Fruit fly (Drosophila melanogaster) whole organism, embryonic: ENCODE results near the gene Hs2st.

ENCODE experiments used
- Asciz ChIP-seq: fragments of 200-800 bp; sonication (Bioruptor generic); optimal IDR thresholded peaks from 2 replicates; lab custom pipeline; 2017; ENCODE audit warnings: missing biosample characterization, mild to moderate bottlenecking, missing genetic modification characterization, missing genetic modification reagents
- Atf6 ChIP-seq: fragments of 200-800 bp; sonication (Bioruptor generic); IDR thresholded peaks from 2 replicates; pipeline ENCODE4 v1.3.6; 2022; ENCODE audit warnings: missing biosample characterization, missing genetic modification characterization
- Bteb2 ChIP-seq: fragments of 200-800 bp; sonication (Bioruptor generic); optimal IDR thresholded peaks from 2 replicates; lab custom pipeline; 2016; ENCODE audit warnings: missing biosample characterization, missing genetic modification characterization
- CG10267 ChIP-seq: fragments of 200-800 bp; sonication (Bioruptor generic); optimal IDR thresholded peaks from 2 replicates; lab custom pipeline; 2018; ENCODE audit warnings: missing biosample characterization, mild to moderate bottlenecking, missing genetic modification characterization, moderate library complexity
- CG12942 ChIP-seq: fragments of 200-800 bp; sonication (Bioruptor generic); optimal IDR thresholded peaks from 3 replicates; lab custom pipeline; 2016; ENCODE audit warnings: missing biosample characterization, missing genetic modification characterization
- CG13123 ChIP-seq: fragments of 200-800 bp; sonication (Bioruptor generic); optimal IDR thresholded peaks from 2 replicates; lab custom pipeline; 2016; ENCODE audit warnings: missing biosample characterization, missing genetic modification characterization
- CG13424 ChIP-seq: fragments of 200-800 bp; sonication (Bioruptor generic); optimal IDR thresholded peaks from 2 replicates; lab custom pipeline; 2019; ENCODE audit warnings: missing biosample characterization, mild to moderate bottlenecking, missing genetic modification characterization, moderate library complexity
- CG13624 ChIP-seq: fragments of 200-800 bp; sonication (Bioruptor generic); optimal IDR thresholded peaks from 2 replicates; lab custom pipeline; 2016; ENCODE audit warnings: missing biosample characterization, missing genetic modification characterization
- CG14441 ChIP-seq: fragments of 200-800 bp; sonication (Bioruptor generic); IDR thresholded peaks from 2 replicates; pipeline ENCODE4 v1.3.6; 2022; ENCODE audit warnings: missing biosample characterization, missing genetic modification characterization
- CG14860 ChIP-seq: fragments of 200-800 bp; sonication (Bioruptor generic); IDR thresholded peaks from 3 replicates; pipeline ENCODE4 v1.3.6; 2022; ENCODE audit warnings: missing biosample characterization, missing genetic modification characterization; ENCODE audit not compliant: partially characterized antibody
- CG15514 ChIP-seq: fragments of 200-800 bp; sonication (Bioruptor generic); optimal IDR thresholded peaks from 3 replicates; lab custom pipeline; 2017; ENCODE audit warnings: missing biosample characterization, missing genetic modification characterization, mild to moderate bottlenecking, moderate library complexity, missing genetic modification reagents
- CG15601 ChIP-seq: fragments of 200-800 bp; sonication (Bioruptor generic); optimal IDR thresholded peaks from 3 replicates; lab custom pipeline; 2019; ENCODE audit warnings: missing biosample characterization, mild to moderate bottlenecking, missing genetic modification characterization, moderate library complexity
- CG16815 ChIP-seq: fragments of 200-800 bp; sonication (Bioruptor generic); optimal IDR thresholded peaks from 3 replicates; lab custom pipeline; 2017; ENCODE audit warnings: missing biosample characterization, mild to moderate bottlenecking, missing genetic modification characterization
- CG18619 ChIP-seq: fragments of 200-800 bp; sonication (Bioruptor generic); optimal IDR thresholded peaks from 3 replicates; lab custom pipeline; 2017; ENCODE audit warnings: missing biosample characterization, mild to moderate bottlenecking, missing genetic modification characterization
- CG2889 ChIP-seq: fragments of 200-800 bp; sonication (Bioruptor generic); IDR thresholded peaks from 3 replicates; pipeline ENCODE4 v1.3.6; 2022; ENCODE audit warnings: missing biosample characterization, missing genetic modification characterization
- CG34422 ChIP-seq: fragments of 200-800 bp; sonication (Bioruptor generic); IDR thresholded peaks from 3 replicates; pipeline ENCODE4 v1.3.6; 2022; ENCODE audit warnings: missing biosample characterization, missing genetic modification characterization
- CG4328 ChIP-seq: fragments of 200-800 bp; sonication (Bioruptor generic); optimal IDR thresholded peaks from 3 replicates; lab custom pipeline; 2017; ENCODE audit warnings: missing biosample characterization, missing genetic modification reagents, missing genetic modification characterization
- CG4820 ChIP-seq: fragments of 200-800 bp; sonication (Bioruptor generic); optimal IDR thresholded peaks from 3 replicates; lab custom pipeline; 2016; ENCODE audit warnings: missing biosample characterization, missing genetic modification characterization
- CG5953 ChIP-seq: fragments of 200-800 bp; sonication (Bioruptor generic); IDR thresholded peaks from 2 replicates; pipeline ENCODE4 v1.3.6; 2022; ENCODE audit warnings: missing biosample characterization, missing genetic modification characterization
- CG6272 ChIP-seq: fragments of 200-800 bp; sonication (Bioruptor generic); IDR thresholded peaks from 2 replicates; pipeline ENCODE4 v1.3.6; 2022; ENCODE audit warnings: missing biosample characterization, missing genetic modification characterization
- CG6765 ChIP-seq: fragments of 200-800 bp; sonication (Bioruptor generic); optimal IDR thresholded peaks from 3 replicates; lab custom pipeline; 2017; ENCODE audit warnings: missing biosample characterization, mild to moderate bottlenecking, missing genetic modification characterization
- CG8281 ChIP-seq: fragments of 200-800 bp; sonication (Bioruptor generic); optimal IDR thresholded peaks from 2 replicates; lab custom pipeline; 2018; ENCODE audit warnings: missing biosample characterization, mild to moderate bottlenecking, missing genetic modification characterization, moderate library complexity
- CG8765 ChIP-seq: fragments of 200-800 bp; sonication (Bioruptor generic); IDR thresholded peaks from 2 replicates; pipeline ENCODE4 v1.3.6; 2022; ENCODE audit warnings: missing biosample characterization, missing genetic modification characterization
- Drgx ChIP-seq: fragments of 200-800 bp; sonication (Bioruptor generic); IDR thresholded peaks from 2 replicates; pipeline ENCODE4 v1.3.6; 2022; ENCODE audit warnings: missing biosample characterization, missing genetic modification characterization
- GATAe ChIP-seq: fragments of 200-800 bp; sonication (Bioruptor generic); conservative IDR thresholded peaks from 2 replicates; pipeline ENCODE4 v1.3.6; 2022; ENCODE audit warnings: missing biosample characterization, missing genetic modification characterization
- H2.0 ChIP-seq: fragments of 200-800 bp; sonication (Bioruptor generic); IDR thresholded peaks from 2 replicates; pipeline ENCODE4 v1.3.6; 2022; ENCODE audit warnings: missing biosample characterization, missing genetic modification characterization
- Jarid2 ChIP-seq: fragments of 200-800 bp; sonication (Bioruptor generic); optimal IDR thresholded peaks from 3 replicates; lab custom pipeline; 2017; ENCODE audit warnings: mild to moderate bottlenecking, missing biosample characterization, missing genetic modification reagents, missing genetic modification characterization
- Kr ChIP-seq: fragments of 200-800 bp; sonication (Bioruptor generic); optimal IDR thresholded peaks from 2 replicates; lab custom pipeline; 2017; ENCODE audit warnings: missing biosample characterization, mild to moderate bottlenecking, missing genetic modification characterization
- MESR4 ChIP-seq: fragments of 200-800 bp; sonication (Bioruptor generic); optimal IDR thresholded peaks from 2 replicates; lab custom pipeline; 2018; ENCODE audit warnings: missing biosample characterization, mild to moderate bottlenecking, missing genetic modification characterization, moderate library complexity
- Nf-YC ChIP-seq: fragments of 200-800 bp; optimal IDR thresholded peaks from 3 replicates; lab custom pipeline; 2019; ENCODE audit warnings: missing biosample characterization, mild to moderate bottlenecking, missing genetic modification characterization, moderate library complexity
- Usf ChIP-seq: fragments of 200-800 bp; sonication (Bioruptor generic); optimal IDR thresholded peaks from 2 replicates; lab custom pipeline; 2017; ENCODE audit warnings: missing genotype, missing biosample characterization, missing genetic modification characterization
- ci ChIP-seq: fragments of 200-800 bp; sonication (Bioruptor generic); IDR thresholded peaks from 3 replicates; pipeline ENCODE4 v1.3.6; 2022; ENCODE audit warnings: missing biosample characterization, missing genetic modification characterization
- crol ChIP-seq: fragments of 200-800 bp; sonication (Bioruptor generic); IDR thresholded peaks from 2 replicates; pipeline ENCODE4 v1.3.6; 2022; ENCODE audit warnings: missing biosample characterization, missing genetic modification characterization
- en ChIP-seq: fragments of 200-800 bp; sonication (Bioruptor generic); optimal IDR thresholded peaks from 2 replicates; lab custom pipeline; 2016; ENCODE audit warnings: missing biosample characterization, missing genetic modification characterization
- eve ChIP-seq, 2 experiments: fragments of >200 bp; optimal IDR thresholded peaks; 2 replicates each; lab custom pipeline; 2017; ENCODE audit warnings: missing biosample characterization in 2 of 2, missing genetic modification characterization in 2 of 2
- fd96Cb ChIP-seq: fragments of 200-800 bp; sonication (Bioruptor generic); optimal IDR thresholded peaks from 2 replicates; lab custom pipeline; 2018; ENCODE audit warnings: missing biosample characterization, mild to moderate bottlenecking, missing genetic modification characterization, moderate library complexity
- gcm ChIP-seq: fragments of 200-800 bp; sonication (Bioruptor generic); optimal IDR thresholded peaks from 2 replicates; lab custom pipeline; 2019; ENCODE audit warnings: missing biosample characterization, mild to moderate bottlenecking, missing genetic modification characterization, moderate library complexity
- gem ChIP-seq: fragments of 200-800 bp; sonication (Bioruptor generic); optimal IDR thresholded peaks from 2 replicates; lab custom pipeline; 2019; ENCODE audit warnings: missing biosample characterization, mild to moderate bottlenecking, missing genetic modification characterization, moderate library complexity
- jigr1 ChIP-seq: fragments of 200-800 bp; sonication (Bioruptor generic); IDR thresholded peaks from 3 replicates; pipeline ENCODE4 v1.3.6; 2022; ENCODE audit warnings: missing biosample characterization, missing genetic modification characterization
- kay ChIP-seq: fragments of 200-800 bp; sonication (Bioruptor generic); optimal IDR thresholded peaks from 2 replicates; lab custom pipeline; 2016; ENCODE audit warnings: missing biosample characterization, missing genetic modification characterization
- knrl ChIP-seq: fragments of 200-800 bp; sonication (Bioruptor generic); IDR thresholded peaks from 3 replicates; pipeline ENCODE4 v1.3.6; 2022; ENCODE audit warnings: missing biosample characterization, missing genetic modification characterization; ENCODE audit not compliant: partially characterized antibody
- lab ChIP-seq: fragments of 200-800 bp; sonication (Bioruptor generic); optimal IDR thresholded peaks from 3 replicates; lab custom pipeline; 2017; ENCODE audit warnings: missing biosample characterization, missing genetic modification characterization, mild to moderate bottlenecking, moderate library complexity, missing genetic modification reagents
- pan ChIP-seq, 4 experiments: fragments of >200 bp in 3 of 4; fragments of 200-800 bp in 1 of 4; sonication (Bioruptor generic) in 1 of 4; optimal IDR thresholded peaks in 3 of 4; IDR thresholded peaks in 1 of 4; 2 replicates each; pipeline versions ENCODE4 v1.3.6 to Lab custom; 2017 to 2022; ENCODE audit warnings: missing biosample characterization in 2 of 4, missing genetic modification characterization in 2 of 4, mixed read lengths in 1 of 4
- pita ChIP-seq: fragments of 200-800 bp; sonication (Bioruptor generic); optimal IDR thresholded peaks from 2 replicates; lab custom pipeline; 2017; ENCODE audit warnings: missing biosample characterization, mild to moderate bottlenecking, missing genetic modification characterization
- pnt ChIP-seq: fragments of 200-800 bp; sonication (Bioruptor generic); optimal IDR thresholded peaks from 3 replicates; lab custom pipeline; 2016; ENCODE audit warnings: missing biosample characterization, missing genetic modification characterization
- slbo ChIP-seq: fragments of 200-800 bp; sonication (Bioruptor generic); IDR thresholded peaks from 2 replicates; pipeline ENCODE4 v1.3.6; 2022; ENCODE audit warnings: missing biosample characterization, missing genetic modification characterization
- so ChIP-seq: fragments of 200-800 bp; sonication (Bioruptor generic); IDR thresholded peaks from 3 replicates; pipeline ENCODE4 v1.3.6; 2022; ENCODE audit warnings: missing biosample characterization, missing genetic modification characterization

The Hs2st gene

dm6 chr2L:19398317-19399234 lies 46.0 kb downstream of the Hs2st start, which contains the start of gene CG17544 (continued):
- TF ChIP-seq CG13123, result peak; percentile 23
- TF ChIP-seq CG18619 (GFP tag; lab: Kevin White, UChicago), result peak; percentile 87
- TF ChIP-seq pita (GFP tag; lab: Kevin White, UChicago), result no peak
- TF ChIP-seq CG34422 (GFP tag; lab: Robert Waterston, UW), result peak; percentile 99
- peak; percentile 61; the same call in 2 of the 3 replicates for TF ChIP-seq CG14860
- peak; percentile 54 for TF ChIP-seq kay (GFP tag; lab: Kevin White, UChicago)
- no peak for TF ChIP-seq pan (optimal IDR thresholded peaks at IDR 0.05; lab: Kevin White, UChicago)
- TF ChIP-seq pan (GFP tag; optimal IDR thresholded peaks at IDR 0.05 in 1 of 2, IDR thresholded peaks at IDR 0.05 in 1 of 2), result peak in 1 of 2 experiments; percentile 46
- TF ChIP-seq slbo (GFP tag; lab: Robert Waterston, UW), result peak; percentile 76
- TF ChIP-seq CG8281 (tag; lab: Kevin White, UChicago), result peak; percentile 61
- peak; percentile 37; the same call in 1 of the 2 replicates for TF ChIP-seq CG8765 (GFP tag; lab: Robert Waterston, UW)
- TF ChIP-seq Bteb2, result no peak
- peak; percentile 80 for TF ChIP-seq CG16815 (GFP tag; lab: Kevin White, UChicago)
- TF ChIP-seq jigr1 (GFP tag; lab: Robert Waterston, UW), result peak; percentile 11; the same call in 1 of the 3 replicates
- peak; percentile 54 for TF ChIP-seq H2.0 (GFP tag; lab: Robert Waterston, UW)
- peak; percentile 52 for TF ChIP-seq CG4820 (GFP tag; lab: Kevin White, UChicago)
- TF ChIP-seq Nf-YC (tag; lab: Kevin White, UChicago), result peak; percentile 80
- TF ChIP-seq eve (GFP tag; optimal IDR thresholded peaks at IDR 0.05; lab: Kevin White, UChicago), result peak in 1 of 2 experiments; percentile 10
- no peak for TF ChIP-seq Kr
- peak; percentile 91 for TF ChIP-seq lab (GFP tag; lab: Kevin White, UChicago)
- TF ChIP-seq CG14441 (GFP tag; lab: Robert Waterston, UW), result peak; percentile 41
- TF ChIP-seq Drgx (GFP tag; lab: Robert Waterston, UW), result peak; percentile 60
- TF ChIP-seq Jarid2 (GFP tag; lab: Kevin White, UChicago), result peak; percentile 64
- peak; percentile 99 for TF ChIP-seq crol (GFP tag; lab: Robert Waterston, UW)
- peak; percentile 46 for TF ChIP-seq CG12942 (GFP tag; lab: Kevin White, UChicago)
- peak; percentile 40 for TF ChIP-seq CG15514 (GFP tag; lab: Kevin White, UChicago)
- TF ChIP-seq GATAe, result no peak
- peak; percentile 77 for TF ChIP-seq fd96Cb (tag; lab: Kevin White, UChicago)
- TF ChIP-seq Asciz, result peak; percentile 64
- no peak for TF ChIP-seq so (GFP tag; lab: Robert Waterston, UW)
- peak; percentile 89 for TF ChIP-seq CG13424
- no peak for TF ChIP-seq en
- TF ChIP-seq Atf6 (GFP tag; lab: Robert Waterston, UW), result peak; percentile 57
- TF ChIP-seq CG13624 (GFP tag; lab: Kevin White, UChicago), result peak; percentile 18
- peak; percentile 66 for TF ChIP-seq Usf
- peak; percentile 33 for TF ChIP-seq pnt (GFP tag; lab: Kevin White, UChicago)
- no peak for TF ChIP-seq knrl (GFP tag; lab: Robert Waterston, UW)
- TF ChIP-seq CG10267 (tag; lab: Kevin White, UChicago), result peak; percentile 83
- TF ChIP-seq CG6765 (GFP tag; lab: Kevin White, UChicago), result peak; percentile 82
- TF ChIP-seq gem (tag; lab: Kevin White, UChicago), result peak; percentile 90
- peak; percentile 55 for TF ChIP-seq ci (GFP tag; lab: Robert Waterston, UW)
- TF ChIP-seq CG4328 (GFP tag; lab: Kevin White, UChicago), result peak; percentile 77
- no peak; the same call in 1 of the 2 replicates for TF ChIP-seq CG5953 (GFP tag; lab: Robert Waterston, UW)
- TF ChIP-seq CG2889 (GFP tag; lab: Robert Waterston, UW), result peak; percentile 35; the same call in 1 of the 3 replicates
- TF ChIP-seq CG15601 (tag; lab: Kevin White, UChicago), result peak; percentile 81
- peak; percentile 87 for TF ChIP-seq gcm (GFP tag; lab: Kevin White, UChicago)
- peak; percentile 13 for TF ChIP-seq CG6272 (GFP tag; lab: Robert Waterston, UW)
- TF ChIP-seq MESR4 (GFP tag; lab: Kevin White, UChicago), result no peak
